Worm (Caenorhabditis elegans): ENCODE measurements around the gene unc-16.

Gene unc-16

ce11 chrIII:9583224-9583623 is 37.2 kb downstream of the unc-16 start (continued):
- no peak for TF ChIP-seq F57C9.4 (tag; optimal IDR thresholded peaks at IDR 0.05)
- no peak for TF ChIP-seq madf-8 (GFP tag; conservative IDR thresholded peaks at IDR 0.05)

- TF ChIP-seq ZK185.1 (tag; optimal IDR thresholded peaks at IDR 0.05; ENCODE audit: poor library complexity, severe bottlenecking) = no peak
- TF ChIP-seq hmg-1.2 (GFP tag; IDR thresholded peaks at IDR 0.05) = no peak
- no peak for TF ChIP-seq B0019.2 (GFP tag; conservative IDR thresholded peaks at IDR 0.05)
- TF ChIP-seq pha-4 (tag; optimal IDR thresholded peaks at IDR 0.05) = no peak
- no peak for TF ChIP-seq snpc-1.3 (tag; optimal IDR thresholded peaks at IDR 0.05; ENCODE audit: insufficient read depth)
- no peak for TF ChIP-seq D2030.7 (GFP tag; IDR thresholded peaks at IDR 0.05)
- no peak for TF ChIP-seq ama-1 (optimal IDR thresholded peaks at IDR 0.05)
- TF ChIP-seq ama-1 (GFP tag; optimal IDR thresholded peaks at IDR 0.05) = no peak
- no peak for TF ChIP-seq F33H1.4 (GFP tag; IDR thresholded peaks at IDR 0.05)
- TF ChIP-seq tlf-1 (GFP tag; optimal IDR thresholded peaks at IDR 0.05) = no peak
- no peak for TF ChIP-seq ztf-26 (tag; optimal IDR thresholded peaks at IDR 0.05)
- no peak for TF ChIP-seq nhr-120 (GFP tag; IDR thresholded peaks at IDR 0.05)
- no peak for TF ChIP-seq K12H6.12 (tag; optimal IDR thresholded peaks at IDR 0.05)
- no peak for TF ChIP-seq ceh-27 (GFP tag; optimal IDR thresholded peaks at IDR 0.05)
- no peak for TF ChIP-seq hrde-1 (tag; optimal IDR thresholded peaks at IDR 0.05; ENCODE audit: borderline replicate concordance)
- TF ChIP-seq B0035.1 (tag; optimal IDR thresholded peaks at IDR 0.05) = no peak
- no peak for TF ChIP-seq F57A8.1 (GFP tag; optimal IDR thresholded peaks at IDR 0.05)
- TF ChIP-seq F37B4.10 (GFP tag; IDR thresholded peaks at IDR 0.05) = no peak
- no peak for TF ChIP-seq bed-2 (GFP tag; IDR thresholded peaks at IDR 0.05)
- TF ChIP-seq egl-18 (GFP tag; IDR thresholded peaks at IDR 0.05) = no peak
Observed at ce11 chrIII:9585314-9585713, 39.3 kb downstream of the unc-16 start.

ce11 chrIII:9590212-9590611 is 44.2 kb downstream of the unc-16 start:
- no peak for TF ChIP-seq K12H6.12 (tag; optimal IDR thresholded peaks at IDR 0.05)
- TF ChIP-seq lsy-27 (tag; optimal IDR thresholded peaks at IDR 0.05; ENCODE audit: borderline replicate concordance, insufficient read depth) = no peak
- TF ChIP-seq ets-4 (GFP tag; optimal IDR thresholded peaks at IDR 0.05) = peak; percentile 24
- TF ChIP-seq cebp-1 (GFP tag; IDR thresholded peaks at IDR 0.05) = no peak
- TF ChIP-seq cebp-1 (tag; optimal IDR thresholded peaks at IDR 0.05) = peak; percentile 54
- no peak for TF ChIP-seq efl-1 (GFP tag; optimal IDR thresholded peaks at IDR 0.05)
- TF ChIP-seq ztf-3 (GFP tag; optimal IDR thresholded peaks at IDR 0.05) = no peak
- no peak for TF ChIP-seq egl-44 (GFP tag; IDR thresholded peaks at IDR 0.05)
- TF ChIP-seq nhr-80 (tag; optimal IDR thresholded peaks at IDR 0.05) = peak; percentile 80

ce11 chrIII:9592118-9592517 is 46.1 kb downstream of the unc-16 start, which contains the start of gene acox-1.5:
Gene acox-1.5 (minus strand): TSS chrIII:9592192.
- TF ChIP-seq ztf-18 (tag; optimal IDR thresholded peaks at IDR 0.05) (no peak), nhr-80 (tag; optimal IDR thresholded peaks at IDR 0.05) (peak; percentile 78), egrh-3 (GFP tag; IDR thresholded peaks at IDR 0.05) (no peak), hmg-1.2 (GFP tag; IDR thresholded peaks at IDR 0.05) (no peak)

ce11 chrIII:9595563-9595962 is 49.5 kb downstream of the unc-16 start, which contains the start of gene rom-2:
Gene rom-2 (minus strand): TSS chrIII:9595663.
- TF ChIP-seq nfyb-1 (GFP tag; IDR thresholded peaks at IDR 0.05) (no peak), lsy-27 (tag; optimal IDR thresholded peaks at IDR 0.05; ENCODE audit: borderline replicate concordance, insufficient read depth) (no peak), nhr-27 (tag; optimal IDR thresholded peaks at IDR 0.05) (no peak), K11D2.4 (GFP tag; IDR thresholded peaks at IDR 0.05) (no peak), F37B4.10 (GFP tag; IDR thresholded peaks at IDR 0.05) (no peak), F57A8.1 (GFP tag; optimal IDR thresholded peaks at IDR 0.05) (no peak), lir-1 (GFP tag; conservative IDR thresholded peaks at IDR 0.05) (no peak), sdz-38 (tag; optimal IDR thresholded peaks at IDR 0.05) (no peak), efl-1 (GFP tag; optimal IDR thresholded peaks at IDR 0.05) (no peak), gei-17 (GFP tag; optimal IDR thresholded peaks at IDR 0.05) (no peak), F10E7.11 (tag; optimal IDR thresholded peaks at IDR 0.05) (no peak), ztf-22 (GFP tag; optimal IDR thresholded peaks at IDR 0.05) (no peak), B0261.1 (tag; optimal IDR thresholded peaks at IDR 0.05) (no peak), ceh-100 (GFP tag; IDR thresholded peaks at IDR 0.05) (no peak), mcd-1 (GFP tag; IDR thresholded peaks at IDR 0.05) (no peak), ceh-58 (GFP tag; IDR thresholded peaks at IDR 0.05) (no peak)

All from whole organism, young adult.